Worm (Caenorhabditis elegans) whole organism, midembryonic: Measurements from ENCODE around the gene T02C1.2.

ENCODE experiments used
- T22C8.4 ChIP-seq: fragments of 200-800 bp; sonication (Bioruptor generic); IDR thresholded peaks from 2 replicates; pipeline ENCODE4 v1.3.6; 2022; ENCODE audit warnings: missing genetic modification characterization, missing compliant biosample characterization
- cog-1 ChIP-seq: sonication (generic microtip); optimal IDR thresholded peaks from 2 replicates; lab custom pipeline; 2016; ENCODE audit warnings: missing genetic modification characterization, missing compliant biosample characterization
- flt-1 ChIP-seq: fragments of 200-800 bp; sonication (Bioruptor generic); IDR thresholded peaks from 2 replicates; pipeline ENCODE4 v1.3.6; 2022; ENCODE audit warnings: missing genetic modification characterization, missing compliant biosample characterization
- klf-2 ChIP-seq: fragments of 200-800 bp; sonication (Bioruptor generic); conservative IDR thresholded peaks from 2 replicates; pipeline ENCODE4 v1.3.6; 2022; ENCODE audit warnings: missing genetic modification reagents, missing genetic modification characterization, missing compliant biosample characterization
- med-1 ChIP-seq: sonication (generic microtip); optimal IDR thresholded peaks from 2 replicates; lab custom pipeline; 2017; ENCODE audit warnings: missing genetic modification characterization, mild to moderate bottlenecking, missing compliant biosample characterization, antibody characterized with exemption, missing genetic modification reagents; ENCODE audit not compliant: insufficient read depth
- ref-1 ChIP-seq: fragments of 200-800 bp; sonication (Bioruptor generic); conservative IDR thresholded peaks from 2 replicates; pipeline ENCODE4 v1.3.6; 2022; ENCODE audit warnings: missing genetic modification reagents, missing genetic modification characterization, missing compliant biosample characterization
- tab-1 ChIP-seq: fragments of 200-800 bp; sonication (Bioruptor generic); IDR thresholded peaks from 2 replicates; pipeline ENCODE4 v1.3.6; 2022; ENCODE audit warnings: missing genetic modification characterization, missing compliant biosample characterization
- ztf-23 ChIP-seq: fragments of 200-800 bp; sonication (Bioruptor generic); IDR thresholded peaks from 2 replicates; pipeline ENCODE4 v1.3.6; 2022; ENCODE audit warnings: missing genetic modification reagents, missing genetic modification characterization, missing compliant biosample characterization
- ztf-29 ChIP-seq: fragments of 200-800 bp; sonication (Bioruptor generic); IDR thresholded peaks from 2 replicates; pipeline ENCODE4 v1.3.6; 2022; ENCODE audit warnings: missing genetic modification reagents, missing genetic modification characterization, missing compliant biosample characterization

- no peak for TF ChIP-seq tab-1 (GFP tag; lab: Robert Waterston, UW)
- TF ChIP-seq ref-1 (GFP tag; lab: Robert Waterston, UW), result no peak
- TF ChIP-seq cog-1, result no peak
- TF ChIP-seq ztf-29, result no peak
- no peak for TF ChIP-seq T22C8.4 (GFP tag; lab: Robert Waterston, UW)
- TF ChIP-seq flt-1 (GFP tag; lab: Robert Waterston, UW), result no peak
- TF ChIP-seq klf-2 (GFP tag; lab: Robert Waterston, UW), result no peak
- TF ChIP-seq ztf-23, result no peak
- TF ChIP-seq med-1, result no peak
These were observed 14.6 kb upstream of the T02C1.2 start, which contains the start of gene T23G5.2 for ce11 chrIII:9236228-9236627.
